Worm (Caenorhabditis elegans) whole organism, young adult: Measurements from ENCODE around the gene nhr-232.

Experiments
- C06A6.2 ChIP-seq: fragments of 200-800 bp; sonication (Bioruptor generic); conservative IDR thresholded peaks from 2 replicates; pipeline ENCODE4 v1.3.6; 2022; ENCODE audit warnings: missing genetic modification characterization, missing compliant biosample characterization
- F57A8.1 ChIP-seq: fragments of 200-800 bp; sonication (Bioruptor generic); optimal IDR thresholded peaks from 2 replicates; lab custom pipeline; 2018; ENCODE audit warnings: mild to moderate bottlenecking, missing genetic modification characterization, moderate library complexity, missing compliant biosample characterization
- F57C9.4 ChIP-seq: sonication (generic microtip); optimal IDR thresholded peaks from 2 replicates; lab custom pipeline; 2017; ENCODE audit warnings: mild to moderate bottlenecking, missing genetic modification characterization, missing compliant biosample characterization
- Y67H2A.10 ChIP-seq: fragments of 200-800 bp; sonication (Bioruptor generic); conservative IDR thresholded peaks from 2 replicates; pipeline ENCODE4 v1.3.6; 2022; ENCODE audit warnings: missing genetic modification reagents, missing genetic modification characterization, missing compliant biosample characterization
- Y79H2A.3 ChIP-seq: fragments of 200-800 bp; sonication (Bioruptor generic); conservative IDR thresholded peaks from 2 replicates; pipeline ENCODE4 v1.3.6; 2022; ENCODE audit warnings: missing genetic modification reagents, missing genetic modification characterization, missing compliant biosample characterization
- ZK185.1 ChIP-seq: sonication (generic microtip); optimal IDR thresholded peaks from 2 replicates; lab custom pipeline; 2016; ENCODE audit warnings: mild to moderate bottlenecking, missing genetic modification characterization, missing compliant biosample characterization; ENCODE audit not compliant: poor library complexity, severe bottlenecking
- akir-1 ChIP-seq: fragments of 200-800 bp; sonication (Bioruptor generic); optimal IDR thresholded peaks from 2 replicates; lab custom pipeline; 2018; ENCODE audit warnings: mild to moderate bottlenecking, missing genetic modification characterization, moderate library complexity, missing compliant biosample characterization
- aptf-2 ChIP-seq: fragments of 200-800 bp; sonication (Bioruptor generic); conservative IDR thresholded peaks from 2 replicates; pipeline ENCODE4 v1.3.6; 2022; ENCODE audit warnings: missing genetic modification reagents, missing genetic modification characterization, missing compliant biosample characterization
- aptf-3 ChIP-seq: fragments of 200-800 bp; sonication (Bioruptor generic); IDR thresholded peaks from 2 replicates; pipeline ENCODE4 v1.3.6; 2022; ENCODE audit warnings: missing genetic modification characterization, missing compliant biosample characterization
- atf-7 ChIP-seq: sonication (generic microtip); optimal IDR thresholded peaks from 2 replicates; lab custom pipeline; 2017; ENCODE audit warnings: mild to moderate bottlenecking, missing genetic modification characterization, missing compliant biosample characterization
- attf-6 ChIP-seq: fragments of 200-800 bp; sonication (Bioruptor generic); IDR thresholded peaks from 2 replicates; pipeline ENCODE4 v1.3.6; 2022; ENCODE audit warnings: missing genetic modification reagents, missing genetic modification characterization, missing compliant biosample characterization
- bed-1 ChIP-seq: fragments of 200-800 bp; sonication (Bioruptor generic); IDR thresholded peaks from 2 replicates; pipeline ENCODE4 v1.3.6; 2022; ENCODE audit warnings: missing genetic modification reagents, missing genetic modification characterization, missing compliant biosample characterization
- ccch-3 ChIP-seq: fragments of 200-800 bp; sonication (Bioruptor generic); optimal IDR thresholded peaks from 2 replicates; lab custom pipeline; 2018; ENCODE audit warnings: mild to moderate bottlenecking, missing genetic modification characterization, missing compliant biosample characterization
- cebp-1 ChIP-seq, 2 experiments: fragments of 200-800 bp in 1 of 2; sonication (Bioruptor generic) in 1 of 2; sonication (generic microtip) in 1 of 2; IDR thresholded peaks in 1 of 2; optimal IDR thresholded peaks in 1 of 2; 2 replicates each; pipeline versions ENCODE4 v1.3.6 to Lab custom; 2017 to 2022; ENCODE audit warnings: missing compliant biosample characterization in 2 of 2, missing genetic modification characterization in 2 of 2, mild to moderate bottlenecking in 1 of 2, missing genetic modification reagents in 1 of 2, moderate library complexity in 1 of 2
- ceh-27 ChIP-seq: fragments of 200-800 bp; sonication (Bioruptor generic); optimal IDR thresholded peaks from 2 replicates; lab custom pipeline; 2018; ENCODE audit warnings: mild to moderate bottlenecking, missing genetic modification characterization, moderate library complexity, missing compliant biosample characterization
- ceh-79 ChIP-seq: sonication (generic microtip); optimal IDR thresholded peaks from 2 replicates; lab custom pipeline; 2017; ENCODE audit warnings: mild to moderate bottlenecking, missing genetic modification characterization, missing compliant biosample characterization
- gei-17 ChIP-seq: fragments of 200-800 bp; sonication (Bioruptor generic); optimal IDR thresholded peaks from 2 replicates; lab custom pipeline; 2018; ENCODE audit warnings: mild to moderate bottlenecking, missing genetic modification characterization, missing compliant biosample characterization
- hlh-12 ChIP-seq: sonication (generic microtip); optimal IDR thresholded peaks from 2 replicates; lab custom pipeline; 2016; ENCODE audit warnings: missing genetic modification characterization, missing compliant biosample characterization
- hlh-26 ChIP-seq: fragments of 200-800 bp; sonication (Bioruptor generic); conservative IDR thresholded peaks from 2 replicates; pipeline ENCODE4 v1.3.6; 2022; ENCODE audit warnings: missing genetic modification reagents, missing genetic modification characterization, missing compliant biosample characterization
- hmg-20 ChIP-seq: fragments of 200-800 bp; sonication (Bioruptor generic); IDR thresholded peaks from 2 replicates; pipeline ENCODE4 v1.3.6; 2022; ENCODE audit warnings: missing genetic modification reagents, missing genetic modification characterization, missing compliant biosample characterization
- hrde-1 ChIP-seq: sonication (generic microtip); optimal IDR thresholded peaks from 2 replicates; lab custom pipeline; 2016; ENCODE audit warnings: missing genetic modification characterization, mild to moderate bottlenecking, missing compliant biosample characterization, moderate library complexity, missing genotype, missing genetic modification reagents, borderline replicate concordance
- let-526 ChIP-seq: fragments of 200-800 bp; sonication (Bioruptor generic); IDR thresholded peaks from 2 replicates; pipeline ENCODE4 v1.3.6; 2022; ENCODE audit warnings: missing genetic modification reagents, missing genetic modification characterization, missing compliant biosample characterization
- lin-54 ChIP-seq: fragments of 200-800 bp; sonication (Bioruptor generic); optimal IDR thresholded peaks from 2 replicates; lab custom pipeline; 2018; ENCODE audit warnings: mild to moderate bottlenecking, missing genetic modification characterization, missing compliant biosample characterization
- madf-10 ChIP-seq: sonication (generic microtip); optimal IDR thresholded peaks from 2 replicates; lab custom pipeline; 2016; ENCODE audit warnings: mild to moderate bottlenecking, missing genetic modification characterization, missing compliant biosample characterization
- madf-3 ChIP-seq: fragments of 200-800 bp; sonication (Bioruptor generic); IDR thresholded peaks from 2 replicates; pipeline ENCODE4 v1.3.6; 2022; ENCODE audit warnings: missing genetic modification reagents, missing genetic modification characterization, missing compliant biosample characterization
- madf-8 ChIP-seq: fragments of 200-800 bp; sonication (Bioruptor generic); conservative IDR thresholded peaks from 2 replicates; pipeline ENCODE4 v1.3.6; 2022; ENCODE audit warnings: missing genetic modification reagents, missing genetic modification characterization, missing compliant biosample characterization
- mes-4 ChIP-seq: sonication (generic microtip); optimal IDR thresholded peaks from 2 replicates; lab custom pipeline; 2016; ENCODE audit warnings: missing genotype, missing genetic modification characterization, missing compliant biosample characterization
- mxl-1 ChIP-seq: sonication (generic microtip); optimal IDR thresholded peaks from 2 replicates; lab custom pipeline; 2016; ENCODE audit warnings: missing genetic modification characterization, missing compliant biosample characterization
- nfya-1 ChIP-seq: sonication (generic microtip); optimal IDR thresholded peaks from 2 replicates; lab custom pipeline; 2017; ENCODE audit warnings: antibody characterized with exemption, missing compliant biosample characterization, missing genetic modification characterization, borderline replicate concordance; ENCODE audit not compliant: insufficient read depth
- nfya-2 ChIP-seq: fragments of 200-800 bp; sonication (Bioruptor generic); IDR thresholded peaks from 2 replicates; pipeline ENCODE4 v1.3.6; 2022; ENCODE audit warnings: missing genetic modification reagents, missing genetic modification characterization, missing compliant biosample characterization
- nhr-80 ChIP-seq: sonication (generic microtip); optimal IDR thresholded peaks from 2 replicates; lab custom pipeline; 2016; ENCODE audit warnings: missing genetic modification characterization, missing compliant biosample characterization
- pha-4 ChIP-seq: fragments of 150-350 bp; sonication (generic microtip); optimal IDR thresholded peaks from 2 replicates; lab custom pipeline; 2014; ENCODE audit warnings: missing biosample characterization, missing genetic modification reagents, missing genetic modification characterization
- snpc-1.3 ChIP-seq: sonication (generic microtip); optimal IDR thresholded peaks from 2 replicates; lab custom pipeline; 2017; ENCODE audit warnings: missing genetic modification characterization, mild to moderate bottlenecking, missing compliant biosample characterization, antibody characterized with exemption, moderate library complexity, missing genotype, missing genetic modification reagents; ENCODE audit not compliant: insufficient read depth
- snpc-4 ChIP-seq, 5 experiments: fragments of 150-350 bp in 1 of 5; sonication (generic microtip) in 4 of 5; optimal IDR thresholded peaks; 2 replicates each; lab custom pipeline; 2014 to 2018; ENCODE audit warnings: missing genetic modification characterization in 5 of 5, missing biosample characterization in 3 of 5, antibody characterized with exemption in 2 of 5, mild to moderate bottlenecking in 2 of 5, missing compliant biosample characterization in 2 of 5, missing genotype in 2 of 5, moderate library complexity in 2 of 5, missing genetic modification reagents in 1 of 5
- somi-1 ChIP-seq: fragments of 200-800 bp; sonication (Bioruptor generic); optimal IDR thresholded peaks from 2 replicates; lab custom pipeline; 2018; ENCODE audit warnings: mild to moderate bottlenecking, missing genetic modification characterization, missing compliant biosample characterization
- unc-130 ChIP-seq: sonication (generic microtip); optimal IDR thresholded peaks from 2 replicates; lab custom pipeline; 2016; ENCODE audit warnings: missing genetic modification reagents, missing genetic modification characterization, missing compliant biosample characterization
- unc-62 ChIP-seq: fragments of 150-350 bp; optimal IDR thresholded peaks from 2 replicates; lab custom pipeline; 2014; ENCODE audit warnings: missing biosample characterization, missing genetic modification reagents, missing genetic modification characterization
- zim-3 ChIP-seq: sonication (generic microtip); optimal IDR thresholded peaks from 2 replicates; lab custom pipeline; 2017; ENCODE audit warnings: mild to moderate bottlenecking, missing genetic modification characterization, moderate library complexity, missing compliant biosample characterization
- ztf-18 ChIP-seq: sonication (generic microtip); optimal IDR thresholded peaks from 2 replicates; lab custom pipeline; 2016; ENCODE audit warnings: missing genotype, mild to moderate bottlenecking, missing genetic modification characterization, missing compliant biosample characterization
- ztf-22 ChIP-seq: fragments of 200-800 bp; sonication (Bioruptor generic); optimal IDR thresholded peaks from 2 replicates; lab custom pipeline; 2018; ENCODE audit warnings: mild to moderate bottlenecking, missing genetic modification characterization, moderate library complexity, missing compliant biosample characterization
- ztf-26 ChIP-seq: sonication (generic microtip); optimal IDR thresholded peaks from 2 replicates; lab custom pipeline; 2017; ENCODE audit warnings: missing genetic modification characterization, missing compliant biosample characterization

Gene nhr-232

DNA sequence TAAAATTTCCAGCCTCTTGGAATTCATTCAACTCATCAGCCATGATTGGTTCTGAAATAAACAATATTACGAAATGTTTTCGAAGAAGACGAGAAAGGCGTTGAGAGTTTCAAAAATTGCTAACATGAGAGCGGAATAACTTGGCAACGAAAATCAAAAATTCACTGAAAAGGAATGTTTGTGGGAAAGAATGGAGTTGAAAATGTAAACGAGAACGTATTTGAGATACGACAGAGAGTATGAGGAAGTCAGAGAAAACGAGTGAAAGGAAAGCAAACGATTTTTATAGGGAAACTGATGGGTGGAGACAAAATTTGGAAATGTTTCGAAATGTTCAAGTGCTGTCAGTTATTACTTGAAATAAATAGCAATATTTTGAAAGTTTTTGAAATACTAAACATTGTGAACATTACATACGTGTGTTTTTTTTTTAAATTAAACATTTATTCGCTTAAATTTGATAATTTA lies 931 bp upstream of the nhr-232 start, which contains the start of gene rop-1:
rop-1 (minus strand) TSS at position 51 of the 468 bp plus-strand sequence.
- TF ChIP-seq snpc-4 (GFP tag; optimal IDR thresholded peaks at IDR 0.05; lab: Kevin White, UChicago) (no peak), snpc-4 (tag; optimal IDR thresholded peaks at IDR 0.05; lab: Kevin White, UChicago) (peak in 1 of 4 experiments; percentile 8), unc-62 (GFP tag; lab: Kevin White, UChicago) (peak; percentile 42), cebp-1 (GFP tag; IDR thresholded peaks at IDR 0.05; lab: Robert Waterston, UW) (0 out of 2 replicates have a peak, but pooled peaks have one; percentile 31), cebp-1 (tag; optimal IDR thresholded peaks at IDR 0.05; lab: Kevin White, UChicago) (peak; percentile 87), nhr-80 (tag; lab: Kevin White, UChicago) (peak; percentile 38), akir-1 (no peak)

DNA sequence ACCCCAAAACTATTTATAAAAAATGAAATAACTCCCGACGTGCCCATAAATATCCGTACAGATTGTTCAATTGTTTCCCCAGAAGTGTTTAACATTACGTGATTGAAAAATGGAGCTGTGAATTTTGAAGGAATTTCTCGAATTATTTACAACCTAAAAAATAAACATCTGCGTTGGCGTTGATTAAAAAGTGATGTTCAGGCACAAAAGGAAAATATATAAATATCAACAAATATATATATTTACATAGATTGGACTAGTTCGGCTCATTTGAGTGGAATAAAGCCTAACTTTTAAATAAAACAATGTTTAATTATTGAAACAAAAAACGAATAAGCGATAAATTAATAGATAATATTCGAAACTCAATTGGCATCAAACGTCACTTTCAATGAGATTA lies 4.5 kb downstream of the nhr-232 start, which contains the start of gene sri-18:
sri-18 (minus strand) TSS at position 101 of the 400 bp plus-strand sequence.
- TF ChIP-seq attf-6 (no peak), lin-54 (no peak), unc-130 (no peak)

DNA sequence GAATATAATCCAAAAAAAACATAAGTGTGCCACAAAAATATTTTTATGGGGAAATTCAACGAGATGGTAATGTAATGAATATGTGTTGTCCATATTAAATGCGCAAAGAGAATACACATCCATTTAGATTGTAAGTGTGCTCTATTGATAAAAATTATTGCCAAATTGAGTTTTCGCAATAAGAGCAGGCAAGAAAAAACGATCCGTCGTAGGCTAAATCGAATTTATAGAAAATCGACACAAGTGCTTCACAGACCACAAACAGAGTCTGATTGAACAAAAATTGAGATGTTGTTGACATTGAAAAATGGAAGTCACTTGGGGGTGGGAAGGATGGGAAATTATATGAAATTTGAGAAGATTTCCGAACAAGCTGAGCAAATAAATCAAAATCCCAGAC lies 9.0 kb downstream of the nhr-232 start:
- TF ChIP-seq bed-1 (no peak), hlh-12 (tag; lab: Kevin White, UChicago) (no peak), atf-7 (no peak), nhr-80 (tag; lab: Kevin White, UChicago) (no peak), ceh-27 (no peak)
- TF ChIP-seq, all 124 proteins: peak for 0

ce11 chrV:10266050-10266449 lies 10.1 kb downstream of the nhr-232 start:
- TF ChIP-seq F57A8.1 (GFP tag; lab: Kevin White, UChicago) (no peak), Y67H2A.10 (GFP tag; lab: Robert Waterston, UW) (no peak), madf-3 (no peak), gei-17 (GFP tag; lab: Kevin White, UChicago) (no peak), lin-54 (no peak), hrde-1 (tag; lab: Kevin White, UChicago) (no peak), F57C9.4 (tag; lab: Kevin White, UChicago) (no peak), aptf-3 (no peak), nhr-80 (tag; lab: Kevin White, UChicago) (no peak), madf-8 (GFP tag; lab: Robert Waterston, UW) (no peak), ztf-22 (GFP tag; lab: Kevin White, UChicago) (no peak), atf-7 (no peak), ceh-79 (no peak), ztf-26 (no peak), aptf-2 (GFP tag; lab: Robert Waterston, UW) (no peak), unc-130 (no peak), mxl-1 (tag; lab: Kevin White, UChicago) (no peak), madf-10 (tag; lab: Kevin White, UChicago) (no peak), C06A6.2 (no peak), ZK185.1 (tag; lab: Kevin White, UChicago) (no peak)

DNA sequence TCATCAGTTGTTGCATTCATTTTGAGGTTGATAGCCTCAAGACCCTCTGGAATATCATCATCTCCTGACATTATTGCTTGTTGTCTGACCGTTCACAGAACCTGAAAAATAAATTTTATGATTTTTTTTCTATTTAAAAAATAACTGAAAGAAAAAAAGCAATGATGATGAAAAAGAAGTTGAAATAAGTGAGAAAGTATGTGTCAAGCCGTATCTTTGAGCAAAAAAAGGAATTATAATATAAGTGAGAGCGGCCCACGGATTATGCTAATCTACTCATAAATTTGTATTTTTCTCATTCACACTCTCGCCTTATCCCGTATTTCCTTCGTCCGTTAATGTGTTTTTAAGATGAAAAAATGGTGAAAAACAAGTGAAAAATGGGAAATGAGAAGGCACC lies 14.2 kb downstream of the nhr-232 start, which contains the start of gene ric-4:
ric-4 (minus strand) TSS at position 101 of the 400 bp plus-strand sequence.
- TF ChIP-seq Y79H2A.3 (GFP tag; lab: Robert Waterston, UW), result no peak
- no peak for TF ChIP-seq pha-4
- no peak for TF ChIP-seq zim-3 (tag; lab: Kevin White, UChicago)
- no peak for TF ChIP-seq hlh-26 (GFP tag; lab: Robert Waterston, UW)
- TF ChIP-seq ztf-18 (tag; lab: Kevin White, UChicago), result no peak
- no peak for TF ChIP-seq snpc-1.3
- TF ChIP-seq ccch-3 (GFP tag; lab: Kevin White, UChicago), result no peak
- no peak for TF ChIP-seq gei-17 (GFP tag; lab: Kevin White, UChicago)
- no peak for TF ChIP-seq mes-4 (tag; lab: Kevin White, UChicago)
- TF ChIP-seq nfya-1 (tag; lab: Kevin White, UChicago), result no peak
- no peak for TF ChIP-seq let-526 (GFP tag; lab: Robert Waterston, UW)
- TF ChIP-seq hrde-1 (tag; lab: Kevin White, UChicago), result no peak
- no peak for TF ChIP-seq hmg-20
- no peak for TF ChIP-seq somi-1
- no peak for TF ChIP-seq nfya-2 (GFP tag; lab: Robert Waterston, UW)
